Fruit fly (Drosophila melanogaster) whole organism, embryonic: ENCODE results near the gene CG2145.
A peak's percentile ranks its signal among the peaks of the same experiment; 100 is the strongest.

Experiments used
- Abd-B ChIP-seq: fragments of 200-800 bp; sonication (Bioruptor generic); optimal IDR thresholded peaks from 2 replicates; lab custom pipeline; 2018; ENCODE audit warnings: missing biosample characterization, mild to moderate bottlenecking, missing genetic modification characterization, moderate library complexity
- CG10979 ChIP-seq: fragments of 200-800 bp; sonication (Bioruptor generic); optimal IDR thresholded peaks from 2 replicates; lab custom pipeline; 2018; ENCODE audit warnings: missing biosample characterization, mild to moderate bottlenecking, missing genetic modification characterization, moderate library complexity
- CG12155 ChIP-seq: fragments of 200-800 bp; sonication (Bioruptor generic); optimal IDR thresholded peaks from 3 replicates; lab custom pipeline; 2016; ENCODE audit warnings: missing biosample characterization, missing genetic modification characterization
- CG1603 ChIP-seq: fragments of 200-800 bp; sonication (Bioruptor generic); optimal IDR thresholded peaks from 2 replicates; lab custom pipeline; 2019; ENCODE audit warnings: missing biosample characterization, mild to moderate bottlenecking, missing genetic modification characterization, moderate library complexity
- CG16779 ChIP-seq: fragments of 200-800 bp; sonication (Bioruptor generic); IDR thresholded peaks from 2 replicates; pipeline ENCODE4 v1.3.6; 2022; ENCODE audit warnings: missing biosample characterization, missing genetic modification characterization
- CG17361 ChIP-seq: fragments of 200-800 bp; sonication (Bioruptor generic); IDR thresholded peaks from 3 replicates; pipeline ENCODE4 v1.3.6; 2022; ENCODE audit warnings: missing biosample characterization, missing genetic modification characterization
- CG30020 ChIP-seq: fragments of 200-800 bp; optimal IDR thresholded peaks from 2 replicates; lab custom pipeline; 2019; ENCODE audit warnings: missing biosample characterization, mild to moderate bottlenecking, missing genetic modification characterization, moderate library complexity
- CG33557 ChIP-seq: fragments of 200-800 bp; sonication (Bioruptor generic); optimal IDR thresholded peaks from 2 replicates; lab custom pipeline; 2019; ENCODE audit warnings: missing biosample characterization, mild to moderate bottlenecking, missing genetic modification characterization, moderate library complexity
- CG6654 ChIP-seq: fragments of 200-800 bp; sonication (Bioruptor generic); optimal IDR thresholded peaks from 2 replicates; lab custom pipeline; 2017; ENCODE audit warnings: missing biosample characterization, mild to moderate bottlenecking, missing genetic modification characterization
- CG6765 ChIP-seq: fragments of 200-800 bp; sonication (Bioruptor generic); optimal IDR thresholded peaks from 3 replicates; lab custom pipeline; 2017; ENCODE audit warnings: missing biosample characterization, mild to moderate bottlenecking, missing genetic modification characterization
- CG9797 ChIP-seq: fragments of 200-800 bp; sonication (Bioruptor generic); optimal IDR thresholded peaks from 3 replicates; lab custom pipeline; 2018; ENCODE audit warnings: missing biosample characterization, mild to moderate bottlenecking, missing genetic modification characterization
- CG9932 ChIP-seq: fragments of 200-800 bp; sonication (Bioruptor generic); IDR thresholded peaks from 2 replicates; pipeline ENCODE4 v1.3.6; 2022; ENCODE audit warnings: missing biosample characterization, missing genetic modification characterization
- Dad ChIP-seq: fragments of 200-800 bp; sonication (Bioruptor generic); optimal IDR thresholded peaks from 3 replicates; lab custom pipeline; 2016; ENCODE audit warnings: missing biosample characterization, missing genetic modification characterization
- HLH4C ChIP-seq: fragments of 200-800 bp; sonication (Bioruptor generic); IDR thresholded peaks from 3 replicates; pipeline ENCODE4 v1.3.6; 2022; ENCODE audit warnings: missing biosample characterization, missing genetic modification characterization; ENCODE audit not compliant: partially characterized antibody
- Hr78 ChIP-seq, 2 experiments: fragments of 200-800 bp in 1 of 2; fragments of >200 bp in 1 of 2; sonication (Bioruptor generic) in 1 of 2; optimal IDR thresholded peaks; 2 replicates each; lab custom pipeline; 2017 to 2019; ENCODE audit warnings: missing biosample characterization in 2 of 2, missing genetic modification characterization in 2 of 2, mild to moderate bottlenecking in 1 of 2, moderate library complexity in 1 of 2
- Jarid2 ChIP-seq: fragments of 200-800 bp; sonication (Bioruptor generic); optimal IDR thresholded peaks from 3 replicates; lab custom pipeline; 2017; ENCODE audit warnings: mild to moderate bottlenecking, missing biosample characterization, missing genetic modification reagents, missing genetic modification characterization
- MBD-R2 ChIP-seq: fragments of 200-800 bp; sonication (Bioruptor generic); IDR thresholded peaks from 2 replicates; pipeline ENCODE4 v1.3.6; 2022; ENCODE audit warnings: missing biosample characterization, missing genetic modification characterization
- NC2α ChIP-seq: fragments of 200-800 bp; sonication (Bioruptor generic); optimal IDR thresholded peaks from 2 replicates; lab custom pipeline; 2016; ENCODE audit warnings: missing biosample characterization, missing genetic modification characterization
- Scr ChIP-seq: fragments of 200-800 bp; sonication (Bioruptor generic); IDR thresholded peaks from 2 replicates; pipeline ENCODE4 v1.3.6; 2022; ENCODE audit warnings: missing biosample characterization, missing genetic modification characterization; ENCODE audit not compliant: partially characterized antibody
- Sry-β ChIP-seq: fragments of 200-800 bp; sonication (Bioruptor generic); optimal IDR thresholded peaks from 2 replicates; lab custom pipeline; 2018; ENCODE audit warnings: missing biosample characterization, mild to moderate bottlenecking, missing genetic modification characterization, moderate library complexity
- ac ChIP-seq: fragments of 200-800 bp; sonication (Bioruptor generic); optimal IDR thresholded peaks from 3 replicates; lab custom pipeline; 2017; ENCODE audit warnings: missing biosample characterization, mild to moderate bottlenecking, missing genetic modification characterization
- bsh ChIP-seq, 2 experiments: fragments of 200-800 bp; sonication (Bioruptor generic); optimal IDR thresholded peaks; 2 replicates each; lab custom pipeline; 2017 to 2018; ENCODE audit warnings: mild to moderate bottlenecking in 2 of 2, missing biosample characterization in 2 of 2, missing genetic modification characterization in 2 of 2, moderate library complexity in 1 of 2
- croc ChIP-seq: fragments of 200-800 bp; sonication (Bioruptor generic); conservative IDR thresholded peaks from 3 replicates; pipeline ENCODE4 v1.3.6; 2022; ENCODE audit warnings: missing biosample characterization, missing genetic modification characterization
- crp ChIP-seq, 2 experiments: fragments of 200-800 bp; sonication (Bioruptor generic); optimal IDR thresholded peaks; 2 replicates in 1 of 2; 3 replicates in 1 of 2; lab custom pipeline; 2017; ENCODE audit warnings: missing biosample characterization in 2 of 2, missing genetic modification characterization in 2 of 2, mild to moderate bottlenecking in 1 of 2, moderate library complexity in 1 of 2
- dmrt11E ChIP-seq: fragments of 200-800 bp; sonication (Bioruptor generic); optimal IDR thresholded peaks from 3 replicates; lab custom pipeline; 2018; ENCODE audit warnings: missing biosample characterization, mild to moderate bottlenecking, missing genetic modification characterization, moderate library complexity
- dpn ChIP-seq, 2 experiments: fragments of 200-800 bp; sonication (Bioruptor generic); optimal IDR thresholded peaks; 3 replicates each; lab custom pipeline; 2016; ENCODE audit warnings: missing biosample characterization in 2 of 2, missing genetic modification characterization in 2 of 2
- gfzf ChIP-seq: fragments of 200-800 bp; sonication (Bioruptor generic); optimal IDR thresholded peaks from 2 replicates; lab custom pipeline; 2016; ENCODE audit warnings: missing biosample characterization, mild to moderate bottlenecking, missing genetic modification characterization, moderate library complexity
- ind ChIP-seq: fragments of 200-800 bp; sonication (Bioruptor generic); optimal IDR thresholded peaks from 3 replicates; lab custom pipeline; 2016; ENCODE audit warnings: missing biosample characterization, missing genetic modification characterization
- knrl ChIP-seq: fragments of 200-800 bp; sonication (Bioruptor generic); IDR thresholded peaks from 3 replicates; pipeline ENCODE4 v1.3.6; 2022; ENCODE audit warnings: missing biosample characterization, missing genetic modification characterization; ENCODE audit not compliant: partially characterized antibody
- nmo ChIP-seq: fragments of 200-800 bp; sonication (Bioruptor generic); optimal IDR thresholded peaks from 2 replicates; lab custom pipeline; 2018; ENCODE audit warnings: missing biosample characterization, mild to moderate bottlenecking, missing genetic modification characterization, moderate library complexity
- otp ChIP-seq: fragments of 200-800 bp; sonication (Bioruptor generic); IDR thresholded peaks from 3 replicates; pipeline ENCODE4, ENCODE4 v1.3.6; 2022; ENCODE audit warnings: missing biosample characterization, missing genetic modification characterization
- row ChIP-seq: fragments of 200-800 bp; sonication (Bioruptor generic); IDR thresholded peaks from 3 replicates; pipeline ENCODE4 v1.3.6; 2022; ENCODE audit warnings: missing biosample characterization, missing genetic modification characterization
- run ChIP-seq: fragments of 200-800 bp; sonication (Bioruptor generic); optimal IDR thresholded peaks from 3 replicates; lab custom pipeline; 2018; ENCODE audit warnings: missing biosample characterization, mild to moderate bottlenecking, missing genetic modification characterization
- tup ChIP-seq: fragments of 200-800 bp; sonication (Bioruptor generic); optimal IDR thresholded peaks from 2 replicates; lab custom pipeline; 2016; ENCODE audit warnings: missing biosample characterization, mild to moderate bottlenecking, missing genetic modification characterization, moderate library complexity
- unc-4 ChIP-seq: fragments of 200-800 bp; sonication (Bioruptor generic); IDR thresholded peaks from 2 replicates; pipeline ENCODE4 v1.3.6; 2022; ENCODE audit warnings: missing biosample characterization, missing genetic modification characterization; ENCODE audit not compliant: partially characterized antibody
- wdn ChIP-seq: fragments of 200-800 bp; sonication (Bioruptor generic); IDR thresholded peaks from 2 replicates; pipeline ENCODE4 v1.3.6; 2022; ENCODE audit warnings: missing biosample characterization, missing genetic modification characterization
- zen2 ChIP-seq: fragments of 200-800 bp; sonication (Bioruptor generic); IDR thresholded peaks from 3 replicates; pipeline ENCODE4 v1.3.6; 2022; ENCODE audit warnings: missing biosample characterization, missing genetic modification characterization; ENCODE audit not compliant: partially characterized antibody

Gene CG2145

DNA sequence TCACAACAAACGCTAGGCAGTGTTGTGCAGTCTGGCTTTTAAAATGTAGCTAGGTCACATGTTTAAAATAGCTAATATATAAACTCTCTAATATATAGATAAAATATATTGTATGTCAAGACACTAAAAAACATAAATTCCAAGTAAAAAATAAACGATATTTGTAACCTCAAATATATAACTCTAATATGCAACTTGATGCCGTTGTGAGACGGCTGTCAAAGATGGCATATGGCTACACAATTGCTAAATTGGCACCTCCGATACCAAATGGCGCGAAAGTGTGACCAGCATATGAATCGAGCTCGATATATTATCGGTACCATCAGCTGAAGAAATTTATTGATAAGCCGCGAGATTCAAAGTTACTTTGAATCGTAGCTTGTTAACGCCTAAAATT is 28.0 kb upstream of the CG2145 start, which contains the start of gene CG1582 (continued):
- TF ChIP-seq CG6765 (GFP tag; lab: Kevin White, UChicago) (no peak), bsh (GFP tag; optimal IDR thresholded peaks at IDR 0.05; lab: Kevin White, UChicago) (no peak), ind (peak; percentile 1), dpn (GFP tag; optimal IDR thresholded peaks at IDR 0.05; lab: Kevin White, UChicago) (peak in 1 of 2 experiments; percentile 23), Dad (GFP tag; lab: Kevin White, UChicago) (no peak), crp (GFP tag; optimal IDR thresholded peaks at IDR 0.05; lab: Kevin White, UChicago) (peak; percentile 22 to 83), dmrt11E (tag; lab: Kevin White, UChicago) (peak; percentile 21), croc (GFP tag; lab: Robert Waterston, UW) (no peak), Hr78 (GFP tag; optimal IDR thresholded peaks at IDR 0.05; lab: Kevin White, UChicago) (no peak), row (GFP tag; lab: Robert Waterston, UW) (peak; percentile 94), MBD-R2 (peak; percentile 78), nmo (peak; percentile 62), otp (GFP tag; lab: Robert Waterston, UW) (no peak), CG6654 (no peak), gfzf (GFP tag; lab: Kevin White, UChicago) (peak; percentile 50), CG17361 (GFP tag; lab: Robert Waterston, UW) (no peak; the same call in 1 of the 3 replicates), NC2α (GFP tag; lab: Kevin White, UChicago) (no peak), Scr (GFP tag; lab: Robert Waterston, UW) (no peak), unc-4 (GFP tag; lab: Robert Waterston, UW) (peak; percentile 42; the same call in 1 of the 2 replicates), CG12155 (GFP tag; lab: Kevin White, UChicago) (peak; percentile 6), CG1603 (no peak), Abd-B (GFP tag; lab: Kevin White, UChicago) (peak; percentile 13), CG16779 (GFP tag; lab: Robert Waterston, UW) (no peak), Sry-β (GFP tag; lab: Kevin White, UChicago) (peak; percentile 98), CG33557 (GFP tag; lab: Kevin White, UChicago) (peak; percentile 24), CG9797 (GFP tag; lab: Kevin White, UChicago) (peak; percentile 79), Jarid2 (GFP tag; lab: Kevin White, UChicago) (no peak), tup (GFP tag; lab: Kevin White, UChicago) (no peak), CG9932 (GFP tag; lab: Robert Waterston, UW) (peak; percentile 47), CG30020 (tag; lab: Kevin White, UChicago) (peak; percentile 32), knrl (GFP tag; lab: Robert Waterston, UW) (peak; percentile 27; the same call in 1 of the 3 replicates), wdn (no peak), HLH4C (GFP tag; lab: Robert Waterston, UW) (no peak), zen2 (no peak), ac (no peak), CG10979 (tag; lab: Kevin White, UChicago) (peak; percentile 16)

DNA sequence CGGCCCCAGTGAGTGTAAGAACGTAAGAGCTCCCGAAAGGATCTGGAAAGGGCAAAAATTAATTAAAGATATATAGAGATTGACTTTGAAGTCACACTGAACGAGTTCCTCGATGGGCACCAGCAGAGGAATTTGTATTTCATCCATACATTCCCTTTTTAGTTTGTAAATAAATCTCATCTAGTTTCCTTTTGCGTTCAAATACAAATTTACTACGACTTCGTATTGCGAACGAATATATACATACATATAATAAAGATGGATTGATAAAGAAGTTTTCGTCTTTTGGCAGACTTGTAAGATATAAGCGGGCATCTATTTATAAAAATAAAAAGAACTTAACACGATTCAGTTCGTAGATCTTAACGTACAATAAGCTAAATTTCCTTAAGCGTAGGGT is 27.5 kb upstream of the CG2145 start, which contains the start of gene CG15208:
CG15208 (plus strand) TSS at position 301 of the 400 bp plus-strand sequence.
- TF ChIP-seq run (tag; lab: Kevin White, UChicago), result no peak
- 0 out of 2 replicates have a peak, but pooled peaks have one; percentile 1 for TF ChIP-seq unc-4 (GFP tag; lab: Robert Waterston, UW)
- TF ChIP-seq, all 482 proteins: peak for 1
